Fruit fly (Drosophila melanogaster) whole organism, adult: Measurements from ENCODE around the gene CG2750.
"Not testable (repeated sequence)": the region's sequence is repeated elsewhere in the genome, so short reads cannot be mapped to it uniquely, and the experiment has no call there.

ENCODE experiments used
- CG11617 ChIP-seq: fragments of 200-800 bp; sonication (Bioruptor generic); optimal IDR thresholded peaks from 2 replicates; lab custom pipeline; 2017; ENCODE audit warnings: mild to moderate bottlenecking, missing biosample characterization, missing genetic modification reagents, missing genetic modification characterization
- CG12768 ChIP-seq: fragments of 200-800 bp; sonication (Bioruptor generic); optimal IDR thresholded peaks from 2 replicates; lab custom pipeline; 2017; ENCODE audit warnings: missing biosample characterization, missing genetic modification characterization, mild to moderate bottlenecking, moderate library complexity, missing genetic modification reagents
- CG14711 ChIP-seq: fragments of 200-800 bp; sonication (Bioruptor generic); optimal IDR thresholded peaks from 2 replicates; lab custom pipeline; 2018; ENCODE audit warnings: missing biosample characterization, mild to moderate bottlenecking, missing genetic modification characterization, moderate library complexity
- CG1620 ChIP-seq: fragments of 200-800 bp; sonication (Bioruptor generic); optimal IDR thresholded peaks from 2 replicates; lab custom pipeline; 2016; ENCODE audit warnings: missing biosample characterization, missing genetic modification characterization
- CG33017 ChIP-seq: fragments of 200-800 bp; sonication (Bioruptor generic); optimal IDR thresholded peaks from 2 replicates; lab custom pipeline; 2018; ENCODE audit warnings: missing biosample characterization, mild to moderate bottlenecking, missing genetic modification characterization, moderate library complexity
- CG5204 ChIP-seq: fragments of 200-800 bp; sonication (Bioruptor generic); optimal IDR thresholded peaks from 2 replicates; lab custom pipeline; 2016; ENCODE audit warnings: missing biosample characterization, missing genetic modification characterization
- CG7045 ChIP-seq: fragments of 200-800 bp; sonication (Bioruptor generic); optimal IDR thresholded peaks from 2 replicates; lab custom pipeline; 2017; ENCODE audit warnings: missing biosample characterization, mild to moderate bottlenecking, missing genetic modification characterization
- CG7101 ChIP-seq: fragments of 200-800 bp; sonication (Bioruptor generic); optimal IDR thresholded peaks from 2 replicates; lab custom pipeline; 2018; ENCODE audit warnings: missing biosample characterization, mild to moderate bottlenecking, missing genetic modification characterization, moderate library complexity
- Clk ChIP-seq: fragments of 200-800 bp; sonication (Bioruptor generic); optimal IDR thresholded peaks from 2 replicates; lab custom pipeline; 2017; ENCODE audit warnings: missing biosample characterization, missing genetic modification characterization
- Crg-1 ChIP-seq: fragments of 200-800 bp; sonication (Bioruptor generic); optimal IDR thresholded peaks from 2 replicates; lab custom pipeline; 2016; ENCODE audit warnings: missing biosample characterization, missing genetic modification characterization
- Hr96 ChIP-seq: fragments of 200-800 bp; sonication (Bioruptor generic); optimal IDR thresholded peaks from 2 replicates; lab custom pipeline; 2016; ENCODE audit warnings: missing biosample characterization, missing genetic modification characterization
- Mnt ChIP-seq: fragments of 200-800 bp; sonication (Bioruptor generic); optimal IDR thresholded peaks from 2 replicates; lab custom pipeline; 2016; ENCODE audit warnings: missing biosample characterization, mild to moderate bottlenecking, missing genetic modification characterization
- bab1 ChIP-seq: fragments of 200-800 bp; sonication (Bioruptor generic); optimal IDR thresholded peaks from 3 replicates; lab custom pipeline; 2019; ENCODE audit warnings: missing biosample characterization, mild to moderate bottlenecking, missing genetic modification characterization, moderate library complexity
- cic ChIP-seq: fragments of 200-800 bp; sonication (Bioruptor generic); optimal IDR thresholded peaks from 2 replicates; lab custom pipeline; 2017; ENCODE audit warnings: missing biosample characterization, mild to moderate bottlenecking, missing genetic modification characterization, moderate library complexity
- cnc ChIP-seq, 2 experiments: fragments of >200 bp; optimal IDR thresholded peaks; 2 replicates each; lab custom pipeline; 2017
- kay ChIP-seq: fragments of 200-800 bp; sonication (Bioruptor generic); peaks from one replicate; lab custom pipeline; 2016; ENCODE audit warnings: missing biosample characterization, missing genetic modification characterization, borderline replicate concordance
- ovo ChIP-seq: fragments of 200-800 bp; sonication (Bioruptor generic); optimal IDR thresholded peaks from 2 replicates; lab custom pipeline; 2016; ENCODE audit warnings: missing biosample characterization, missing genetic modification characterization
- pad ChIP-seq: fragments of 200-800 bp; sonication (Bioruptor generic); optimal IDR thresholded peaks from 3 replicates; lab custom pipeline; 2017; ENCODE audit warnings: missing biosample characterization, missing genetic modification characterization, mild to moderate bottlenecking, moderate library complexity, missing genetic modification reagents
- tj ChIP-seq: fragments of 200-800 bp; sonication (Bioruptor generic); optimal IDR thresholded peaks from 3 replicates; lab custom pipeline; 2017; ENCODE audit warnings: missing biosample characterization, mild to moderate bottlenecking, missing genetic modification characterization, moderate library complexity
- toe ChIP-seq: fragments of 200-800 bp; sonication (Bioruptor generic); optimal IDR thresholded peaks from 2 replicates; lab custom pipeline; 2016; ENCODE audit warnings: missing biosample characterization, missing genetic modification characterization

CG2750 gene

dm6 chrX:12084406-12084805 lies 22.6 kb upstream of the CG2750 start:
- TF ChIP-seq CG1620 (GFP tag; lab: Kevin White, UChicago): no peak
- TF ChIP-seq Clk (GFP tag; lab: Kevin White, UChicago): no peak
- no peak for TF ChIP-seq CG12768 (GFP tag; lab: Kevin White, UChicago)
- no peak for TF ChIP-seq CG14711 (tag; lab: Kevin White, UChicago)
- TF ChIP-seq CG5204 (GFP tag; lab: Kevin White, UChicago): no peak
- no peak for TF ChIP-seq CG7101 (tag; lab: Kevin White, UChicago)
- no peak for TF ChIP-seq cnc (optimal IDR thresholded peaks at IDR 0.05; lab: Kevin White, UChicago)
- TF ChIP-seq cic (GFP tag; lab: Kevin White, UChicago): no peak

- TF ChIP-seq CG11617 (no peak), CG33017 (tag; lab: Kevin White, UChicago) (no peak), CG1620 (GFP tag; lab: Kevin White, UChicago) (no peak), toe (GFP tag; lab: Kevin White, UChicago) (no peak), bab1 (GFP tag; lab: Kevin White, UChicago) (no peak), Clk (GFP tag; lab: Kevin White, UChicago) (no peak), CG14711 (tag; lab: Kevin White, UChicago) (no peak), ovo (GFP tag; lab: Kevin White, UChicago) (no peak), kay (GFP tag; lab: Kevin White, UChicago) (no peak), tj (no peak), pad (GFP tag; lab: Kevin White, UChicago) (no peak), Hr96 (GFP tag; lab: Kevin White, UChicago) (no peak), cic (GFP tag; lab: Kevin White, UChicago) (no peak), CG12768 (GFP tag; lab: Kevin White, UChicago) (no peak), CG7101 (tag; lab: Kevin White, UChicago) (no peak), Mnt (GFP tag; lab: Kevin White, UChicago) (no peak), cnc (optimal IDR thresholded peaks at IDR 0.05; lab: Kevin White, UChicago) (no peak), CG5204 (GFP tag; lab: Kevin White, UChicago) (no peak), Crg-1 (no peak)
Measured at dm6 chrX:12085694-12086093, 21.3 kb upstream of the CG2750 start.

- TF ChIP-seq CG12768 (GFP tag; lab: Kevin White, UChicago); Clk (GFP tag; lab: Kevin White, UChicago); CG14711 (tag; lab: Kevin White, UChicago): not testable (repeated sequence)
Measured at dm6 chrX:12086925-12087324, 20.1 kb upstream of the CG2750 start, which contains the start of gene CG15734. CG15734 (minus strand) TSS chrX:12087025.

dm6 chrX:12090195-12090784 lies 16.7 kb upstream of the CG2750 start:
- no peak for TF ChIP-seq tj
- TF ChIP-seq CG5204 (GFP tag; lab: Kevin White, UChicago): no peak
- no peak for TF ChIP-seq CG12768 (GFP tag; lab: Kevin White, UChicago)
- TF ChIP-seq CG7101 (tag; lab: Kevin White, UChicago): no peak
- no peak for TF ChIP-seq cic (GFP tag; lab: Kevin White, UChicago)
- no peak for TF ChIP-seq pad (GFP tag; lab: Kevin White, UChicago)
- no peak for TF ChIP-seq Crg-1
- TF ChIP-seq CG11617: no peak
- TF ChIP-seq CG33017 (tag; lab: Kevin White, UChicago): no peak
- no peak for TF ChIP-seq kay (GFP tag; lab: Kevin White, UChicago)
- TF ChIP-seq CG1620 (GFP tag; lab: Kevin White, UChicago): no peak
- no peak for TF ChIP-seq cnc (optimal IDR thresholded peaks at IDR 0.05; lab: Kevin White, UChicago)

DNA sequence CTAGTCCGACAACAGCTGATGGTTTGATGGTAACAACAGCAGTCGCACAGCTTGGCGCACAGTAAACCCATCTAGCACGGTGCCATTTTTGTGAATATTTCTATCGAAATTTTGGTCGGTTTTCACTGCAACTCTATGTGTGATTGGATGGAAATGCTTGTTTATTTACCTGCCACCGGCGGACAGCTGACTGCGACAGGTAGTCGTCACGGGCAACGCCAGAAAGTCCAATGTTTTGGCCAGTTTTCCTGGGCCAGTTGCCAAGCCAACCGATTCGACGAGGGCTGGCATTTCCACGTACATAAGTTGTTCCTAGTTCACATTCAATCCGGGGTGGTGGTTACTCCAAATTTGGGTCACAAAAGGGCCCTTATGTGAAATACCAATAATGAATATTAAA lies 3.3 kb upstream of the CG2750 start, which contains the start of gene CG11356:
Gene CG11356 (minus strand): TSS at position 101 of the 400 bp plus-strand sequence.
- TF ChIP-seq toe (GFP tag; lab: Kevin White, UChicago) (no peak), kay (GFP tag; lab: Kevin White, UChicago) (no peak), CG5204 (GFP tag; lab: Kevin White, UChicago) (no peak), Crg-1 (no peak)

DNA sequence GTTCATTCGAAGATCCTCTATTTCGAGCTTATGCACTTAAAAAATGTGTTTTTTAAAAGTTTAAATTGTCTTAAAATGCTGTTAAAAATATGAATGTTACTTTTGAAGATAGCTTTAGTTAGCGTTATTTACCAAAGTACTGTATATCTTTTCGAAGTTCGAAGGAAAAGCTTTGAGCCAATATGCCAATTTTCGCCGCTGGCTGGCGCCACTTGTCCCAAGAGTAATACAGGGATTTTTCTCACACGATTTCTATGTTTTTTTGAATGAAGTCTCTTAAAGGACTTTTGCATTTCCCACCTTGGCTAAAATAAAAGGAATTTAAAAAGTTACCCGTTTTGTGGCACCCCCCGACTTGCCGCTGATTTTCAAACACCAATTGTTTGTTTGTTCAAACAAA lies 2.8 kb upstream of the CG2750 start:
- TF ChIP-seq tj: no peak
- TF ChIP-seq CG12768 (GFP tag; lab: Kevin White, UChicago): no peak
- TF ChIP-seq CG33017 (tag; lab: Kevin White, UChicago): no peak
- TF ChIP-seq CG7101 (tag; lab: Kevin White, UChicago): no peak
- no peak for TF ChIP-seq CG11617
- TF ChIP-seq CG1620 (GFP tag; lab: Kevin White, UChicago): no peak
- no peak for TF ChIP-seq Crg-1
- no peak for TF ChIP-seq toe (GFP tag; lab: Kevin White, UChicago)
- no peak for TF ChIP-seq kay (GFP tag; lab: Kevin White, UChicago)
- no peak for TF ChIP-seq ovo (GFP tag; lab: Kevin White, UChicago)
- TF ChIP-seq pad (GFP tag; lab: Kevin White, UChicago): no peak
- no peak for TF ChIP-seq Clk (GFP tag; lab: Kevin White, UChicago)
- TF ChIP-seq bab1 (GFP tag; lab: Kevin White, UChicago): no peak
- TF ChIP-seq CG14711 (tag; lab: Kevin White, UChicago): no peak
- no peak for TF ChIP-seq Hr96 (GFP tag; lab: Kevin White, UChicago)
- no peak for TF ChIP-seq Mnt (GFP tag; lab: Kevin White, UChicago)
- TF ChIP-seq CG7045 (GFP tag; lab: Kevin White, UChicago): no peak
